Worm (Caenorhabditis elegans): Measurements from ENCODE around the gene F38E11.6.

- TF ChIP-seq rnt-1 (tag; optimal IDR thresholded peaks at IDR 0.05) (no peak), ceh-18 (tag; optimal IDR thresholded peaks at IDR 0.05) (no peak), nhr-11 (tag; optimal IDR thresholded peaks at IDR 0.05) (no peak), pag-3 (tag; optimal IDR thresholded peaks at IDR 0.05; ENCODE audit: borderline replicate concordance) (no peak)
Observed at ce11 chrIV:9480936-9481335, 13.6 kb upstream of the F38E11.6 start, which contains the start of gene cng-3.

Measured in whole organism, late embryonic.